ENCODE assay signal across 1 fruit fly cellular context in genomic region chr2L:10743714-10744113, dm6.
A peak's percentile ranks its signal among the peaks of the same experiment; 100 is the strongest.
TF ChIP-seq lines count a peak whose summit lies in the region.

Gene CG6729 (minus strand): TSS chr2L:10743935.

TF ChIP-seq in whole organism, embryonic, 481 proteins besides CTCF, POLR2A, EP300 and RAD21 (continued from another document and continues in another):
- TF ChIP-seq CG12942 (GFP tag; optimal IDR thresholded peaks at IDR 0.05; lab: Kevin White, UChicago) (no peak), gce (GFP tag; IDR thresholded peaks at IDR 0.05; lab: Robert Waterston, UW) (no peak), Hr3 (GFP tag; optimal IDR thresholded peaks at IDR 0.05; lab: Kevin White, UChicago) (no peak), fd64A (GFP tag; optimal IDR thresholded peaks at IDR 0.05; lab: Kevin White, UChicago) (no peak), Doc3 (GFP tag; IDR thresholded peaks at IDR 0.05; lab: Robert Waterston, UW; ENCODE audit: partially characterized antibody) (peak; percentile 72; the same call in 2 of the 3 replicates), CG8359 (GFP tag; optimal IDR thresholded peaks at IDR 0.05; lab: Kevin White, UChicago; ENCODE audit: borderline replicate concordance) (no peak), CG17612 (GFP tag; IDR thresholded peaks at IDR 0.05; lab: Robert Waterston, UW) (no peak), Bteb2 (GFP tag; optimal IDR thresholded peaks at IDR 0.05; lab: Kevin White, UChicago) (no peak), hkb (optimal IDR thresholded peaks at IDR 0.05; lab: Kevin White, UChicago) (no peak), hkb (GFP tag; IDR thresholded peaks at IDR 0.05; lab: Robert Waterston, UW) (no peak), NC2α (GFP tag; optimal IDR thresholded peaks at IDR 0.05; lab: Kevin White, UChicago) (no peak), seq (GFP tag; IDR thresholded peaks at IDR 0.05; lab: Robert Waterston, UW) (no peak), CG13424 (tag; optimal IDR thresholded peaks at IDR 0.05; lab: Kevin White, UChicago) (no peak), Ets65A (GFP tag; lab: Kevin White, UChicago) (no peak), CG3726 (GFP tag; IDR thresholded peaks at IDR 0.05; lab: Robert Waterston, UW) (no peak), CG12104 (GFP tag; optimal IDR thresholded peaks at IDR 0.05; lab: Kevin White, UChicago) (no peak), CG7786 (GFP tag; optimal IDR thresholded peaks at IDR 0.05; lab: Kevin White, UChicago) (no peak), fru (optimal IDR thresholded peaks at IDR 0.05; lab: Kevin White, UChicago) (no peak), CG4617 (GFP tag; optimal IDR thresholded peaks at IDR 0.05; lab: Kevin White, UChicago; ENCODE audit: borderline replicate concordance) (peak; percentile 41), Lpt (GFP tag; optimal IDR thresholded peaks at IDR 0.05; lab: Kevin White, UChicago) (no peak), ftz-f1 (GFP tag; optimal IDR thresholded peaks at IDR 0.05; lab: Kevin White, UChicago) (no peak), CG2202 (tag; optimal IDR thresholded peaks at IDR 0.05; lab: Kevin White, UChicago) (no peak), CG13894 (tag; optimal IDR thresholded peaks at IDR 0.05; lab: Kevin White, UChicago) (no peak), ranshi (GFP tag; IDR thresholded peaks at IDR 0.05; lab: Robert Waterston, UW) (no peak), Oli (tag; optimal IDR thresholded peaks at IDR 0.05; lab: Kevin White, UChicago) (no peak), CG10979 (tag; optimal IDR thresholded peaks at IDR 0.05; lab: Kevin White, UChicago) (no peak), BEAF-32 (GFP tag; optimal IDR thresholded peaks at IDR 0.05; lab: Kevin White, UChicago) (peak; percentile 77), CG13287 (GFP tag; IDR thresholded peaks at IDR 0.05; lab: Robert Waterston, UW; ENCODE audit: partially characterized antibody) (peak; percentile 83), Nf-YA (GFP tag; IDR thresholded peaks at IDR 0.05; lab: Robert Waterston, UW) (no peak), Rx (GFP tag; IDR thresholded peaks at IDR 0.05; lab: Robert Waterston, UW) (no peak), ems (GFP tag; optimal IDR thresholded peaks at IDR 0.05; lab: Kevin White, UChicago) (no peak), D19B (GFP tag; optimal IDR thresholded peaks at IDR 0.05; lab: Kevin White, UChicago) (no peak), bab2 (GFP tag; optimal IDR thresholded peaks at IDR 0.05; lab: Kevin White, UChicago) (no peak), CG10147 (GFP tag; optimal IDR thresholded peaks at IDR 0.05; lab: Kevin White, UChicago) (no peak), CG13624 (GFP tag; optimal IDR thresholded peaks at IDR 0.05; lab: Kevin White, UChicago) (no peak), CG3995 (GFP tag; optimal IDR thresholded peaks at IDR 0.05; lab: Kevin White, UChicago) (no peak), Ssrp (tag; optimal IDR thresholded peaks at IDR 0.05; lab: Kevin White, UChicago) (no peak), YL-1 (GFP tag; optimal IDR thresholded peaks at IDR 0.05; lab: Kevin White, UChicago) (no peak), CG43689 (GFP tag; IDR thresholded peaks at IDR 0.05; lab: Robert Waterston, UW) (no peak), CG12071 (GFP tag; optimal IDR thresholded peaks at IDR 0.05; lab: Kevin White, UChicago) (no peak), CG18764 (GFP tag; optimal IDR thresholded peaks at IDR 0.05; lab: Kevin White, UChicago) (no peak), nom (GFP tag; optimal IDR thresholded peaks at IDR 0.05; lab: Kevin White, UChicago) (no peak), pros (GFP tag; optimal IDR thresholded peaks at IDR 0.05; lab: Kevin White, UChicago) (no peak), CG10321 (GFP tag; IDR thresholded peaks at IDR 0.05; lab: Robert Waterston, UW) (no peak), Adf1 (GFP tag; IDR thresholded peaks at IDR 0.05; lab: Robert Waterston, UW) (no peak), C15 (GFP tag; IDR thresholded peaks at IDR 0.05; lab: Robert Waterston, UW) (no peak), Camta (GFP tag; optimal IDR thresholded peaks at IDR 0.05; lab: Kevin White, UChicago) (no peak), Dad (GFP tag; optimal IDR thresholded peaks at IDR 0.05; lab: Kevin White, UChicago) (no peak), jigr1 (GFP tag; IDR thresholded peaks at IDR 0.05; lab: Robert Waterston, UW) (no peak), CG5180 (GFP tag; optimal IDR thresholded peaks at IDR 0.05; lab: Kevin White, UChicago) (no peak), sens-2 (GFP tag; IDR thresholded peaks at IDR 0.05; lab: Robert Waterston, UW) (no peak), Ada2b (GFP tag; IDR thresholded peaks at IDR 0.05; lab: Robert Waterston, UW) (no peak), Kr (GFP tag; optimal IDR thresholded peaks at IDR 0.05; lab: Kevin White, UChicago) (no peak), CG2116 (GFP tag; optimal IDR thresholded peaks at IDR 0.05; lab: Kevin White, UChicago) (peak; percentile 92), CG12659 (GFP tag; optimal IDR thresholded peaks at IDR 0.05; lab: Kevin White, UChicago) (no peak), hth (optimal IDR thresholded peaks at IDR 0.05; lab: Kevin White, UChicago) (no peak), zf30C (GFP tag; optimal IDR thresholded peaks at IDR 0.05; lab: Kevin White, UChicago) (no peak), CG9876 (GFP tag; optimal IDR thresholded peaks at IDR 0.05; lab: Kevin White, UChicago) (no peak), Awh (GFP tag; IDR thresholded peaks at IDR 0.05; lab: Robert Waterston, UW) (no peak), chif (GFP tag; optimal IDR thresholded peaks at IDR 0.05; lab: Kevin White, UChicago) (no peak), CG33213 (GFP tag; optimal IDR thresholded peaks at IDR 0.05; lab: Kevin White, UChicago) (no peak), Neu2 (GFP tag; optimal IDR thresholded peaks at IDR 0.05; lab: Kevin White, UChicago; ENCODE audit: borderline replicate concordance) (no peak), CG17912 (GFP tag; optimal IDR thresholded peaks at IDR 0.05; lab: Kevin White, UChicago) (no peak), CG4360 (GFP tag; IDR thresholded peaks at IDR 0.05; lab: Robert Waterston, UW) (no peak), CG12236 (GFP tag; optimal IDR thresholded peaks at IDR 0.05; lab: Kevin White, UChicago) (no peak), bsh (GFP tag; optimal IDR thresholded peaks at IDR 0.05; lab: Kevin White, UChicago) (no peak), Fer3 (tag; optimal IDR thresholded peaks at IDR 0.05; lab: Kevin White, UChicago) (no peak), Dp (GFP tag; optimal IDR thresholded peaks at IDR 0.05; lab: Kevin White, UChicago) (peak; percentile 93), CG3163 (GFP tag; optimal IDR thresholded peaks at IDR 0.05; lab: Kevin White, UChicago) (no peak), CG17802 (tag; optimal IDR thresholded peaks at IDR 0.05; lab: Kevin White, UChicago) (no peak), fu2 (GFP tag; optimal IDR thresholded peaks at IDR 0.05; lab: Kevin White, UChicago) (no peak), CG8290 (GFP tag; optimal IDR thresholded peaks at IDR 0.05; lab: Kevin White, UChicago) (no peak), CG8290 (tag; optimal IDR thresholded peaks at IDR 0.05; lab: Kevin White, UChicago) (no peak), twi (tag; optimal IDR thresholded peaks at IDR 0.05; lab: Kevin White, UChicago) (no peak), Asciz (GFP tag; optimal IDR thresholded peaks at IDR 0.05; lab: Kevin White, UChicago) (no peak), Dfd (GFP tag; optimal IDR thresholded peaks at IDR 0.05; lab: Kevin White, UChicago) (no peak), Dbx (GFP tag; IDR thresholded peaks at IDR 0.05; lab: Robert Waterston, UW) (no peak), Scr (GFP tag; IDR thresholded peaks at IDR 0.05; lab: Robert Waterston, UW; ENCODE audit: partially characterized antibody) (peak; percentile 70), TFAM (GFP tag; optimal IDR thresholded peaks at IDR 0.05; lab: Kevin White, UChicago) (no peak), ken (GFP tag; IDR thresholded peaks at IDR 0.05; lab: Robert Waterston, UW) (no peak), CG6689 (GFP tag; IDR thresholded peaks at IDR 0.05; lab: Robert Waterston, UW) (no peak), CG33557 (GFP tag; optimal IDR thresholded peaks at IDR 0.05; lab: Kevin White, UChicago) (no peak), sd (tag; optimal IDR thresholded peaks at IDR 0.05; lab: Kevin White, UChicago) (no peak), Hsf (GFP tag; optimal IDR thresholded peaks at IDR 0.05; lab: Kevin White, UChicago) (no peak), exex (tag; optimal IDR thresholded peaks at IDR 0.05; lab: Kevin White, UChicago) (no peak), Elba2 (GFP tag; optimal IDR thresholded peaks at IDR 0.05; lab: Kevin White, UChicago) (no peak), CG11398 (GFP tag; optimal IDR thresholded peaks at IDR 0.05; lab: Kevin White, UChicago) (no peak), CG31365 (tag; optimal IDR thresholded peaks at IDR 0.05; lab: Kevin White, UChicago) (no peak), CG11247 (GFP tag; IDR thresholded peaks at IDR 0.05; lab: Robert Waterston, UW) (no peak), dan (GFP tag; IDR thresholded peaks at IDR 0.05; lab: Robert Waterston, UW) (no peak), CG34224 (GFP tag; IDR thresholded peaks at IDR 0.05; lab: Robert Waterston, UW; ENCODE audit: partially characterized antibody) (peak; percentile 78), prd (optimal IDR thresholded peaks at IDR 0.05; lab: Kevin White, UChicago) (no peak), prd (GFP tag; IDR thresholded peaks at IDR 0.05; lab: Robert Waterston, UW) (no peak), CG8089 (GFP tag; optimal IDR thresholded peaks at IDR 0.05; lab: Kevin White, UChicago) (no peak), CG8944 (GFP tag; optimal IDR thresholded peaks at IDR 0.05; lab: Kevin White, UChicago) (no peak), CG3847 (GFP tag; IDR thresholded peaks at IDR 0.05; lab: Robert Waterston, UW) (0 out of 2 replicates have a peak, but pooled peaks have one; percentile 6), pho (GFP tag; optimal IDR thresholded peaks at IDR 0.05; lab: Kevin White, UChicago) (no peak), knrl (GFP tag; IDR thresholded peaks at IDR 0.05; lab: Robert Waterston, UW; ENCODE audit: partially characterized antibody) (peak; percentile 61), CG18262 (tag; optimal IDR thresholded peaks at IDR 0.05; lab: Kevin White, UChicago) (no peak), sr (GFP tag; IDR thresholded peaks at IDR 0.05; lab: Robert Waterston, UW) (no peak), CG6683 (GFP tag; optimal IDR thresholded peaks at IDR 0.05; lab: Kevin White, UChicago) (no peak), vfl (GFP tag; optimal IDR thresholded peaks at IDR 0.05; lab: Kevin White, UChicago) (no peak), run (tag; optimal IDR thresholded peaks at IDR 0.05; lab: Kevin White, UChicago) (no peak), CG11560 (tag; IDR thresholded peaks at IDR 0.05; lab: Robert Waterston, UW) (no peak), CG1647 (GFP tag; optimal IDR thresholded peaks at IDR 0.05; lab: Kevin White, UChicago) (no peak), zen2 (GFP tag; IDR thresholded peaks at IDR 0.05; lab: Robert Waterston, UW; ENCODE audit: partially characterized antibody) (no peak; the same call in 2 of the 3 replicates), HLH54F (GFP tag; optimal IDR thresholded peaks at IDR 0.05; lab: Kevin White, UChicago) (no peak), scrt (GFP tag; optimal IDR thresholded peaks at IDR 0.05; lab: Kevin White, UChicago) (no peak), CG11504 (tag; optimal IDR thresholded peaks at IDR 0.05; lab: Kevin White, UChicago) (no peak), bcd (GFP tag; optimal IDR thresholded peaks at IDR 0.05; lab: Kevin White, UChicago) (no peak), CG3407 (GFP tag; optimal IDR thresholded peaks at IDR 0.05; lab: Kevin White, UChicago) (no peak), CG1603 (tag; optimal IDR thresholded peaks at IDR 0.05; lab: Kevin White, UChicago) (no peak), schlank (tag; optimal IDR thresholded peaks at IDR 0.05; lab: Kevin White, UChicago) (no peak), CG12769 (tag; optimal IDR thresholded peaks at IDR 0.05; lab: Kevin White, UChicago) (no peak), tap (tag; optimal IDR thresholded peaks at IDR 0.05; lab: Kevin White, UChicago) (no peak), Mrtf (GFP tag; IDR thresholded peaks at IDR 0.05; lab: Robert Waterston, UW) (no peak), CHES-1-like (GFP tag; optimal IDR thresholded peaks at IDR 0.05; lab: Kevin White, UChicago) (no peak), Rfx (GFP tag; IDR thresholded peaks at IDR 0.05; lab: Robert Waterston, UW) (no peak), gcm2 (GFP tag; optimal IDR thresholded peaks at IDR 0.05; lab: Kevin White, UChicago) (no peak), vvl (GFP tag; IDR thresholded peaks at IDR 0.05; lab: Robert Waterston, UW) (no peak), dysf (GFP tag; IDR thresholded peaks at IDR 0.05; lab: Robert Waterston, UW) (no peak), Lhr (GFP tag; optimal IDR thresholded peaks at IDR 0.05; lab: Kevin White, UChicago) (no peak), tin (GFP tag; optimal IDR thresholded peaks at IDR 0.05; lab: Kevin White, UChicago) (no peak), ab (GFP tag; optimal IDR thresholded peaks at IDR 0.05; lab: Kevin White, UChicago) (no peak), ase (GFP tag; IDR thresholded peaks at IDR 0.05; lab: Robert Waterston, UW) (no peak), CG7839 (tag; optimal IDR thresholded peaks at IDR 0.05; lab: Kevin White, UChicago) (no peak), Spps (tag; optimal IDR thresholded peaks at IDR 0.05; lab: Kevin White, UChicago) (no peak), Gsc (GFP tag; IDR thresholded peaks at IDR 0.05; lab: Robert Waterston, UW) (no peak), grn (GFP tag; optimal IDR thresholded peaks at IDR 0.05; lab: Kevin White, UChicago) (no peak), btn (GFP tag; optimal IDR thresholded peaks at IDR 0.05; lab: Kevin White, UChicago) (no peak), pum (GFP tag; optimal IDR thresholded peaks at IDR 0.05; lab: Kevin White, UChicago) (no peak), Meics (GFP tag; optimal IDR thresholded peaks at IDR 0.05; lab: Kevin White, UChicago) (no peak), dmrt11E (tag; optimal IDR thresholded peaks at IDR 0.05; lab: Kevin White, UChicago) (no peak), pzg (GFP tag; optimal IDR thresholded peaks at IDR 0.05; lab: Kevin White, UChicago) (peak; percentile 74), Deaf1 (tag; optimal IDR thresholded peaks at IDR 0.05; lab: Kevin White, UChicago) (no peak), gcm (GFP tag; optimal IDR thresholded peaks at IDR 0.05; lab: Kevin White, UChicago) (no peak), lab (GFP tag; optimal IDR thresholded peaks at IDR 0.05; lab: Kevin White, UChicago) (no peak), slp2 (GFP tag; optimal IDR thresholded peaks at IDR 0.05; lab: Kevin White, UChicago) (no peak), Fer1 (GFP tag; optimal IDR thresholded peaks at IDR 0.05; lab: Kevin White, UChicago) (peak; percentile 18), CG30431 (GFP tag; optimal IDR thresholded peaks at IDR 0.05; lab: Kevin White, UChicago) (no peak), crp (GFP tag; optimal IDR thresholded peaks at IDR 0.05; lab: Kevin White, UChicago) (peak; percentile 75 to 94)
